Fruit fly (Drosophila melanogaster): ENCODE data around the gene CG43815.

dm6 chr2L:3530186-3530832, 45.7 kb upstream of the CG43815 start, which contains the start of the genes Spindly and IFT57:
- TF ChIP-seq CG12768 (GFP tag; optimal IDR thresholded peaks at IDR 0.05) (no peak), CG33017 (tag; optimal IDR thresholded peaks at IDR 0.05) (no peak), CG11617 (GFP tag; optimal IDR thresholded peaks at IDR 0.05) (no peak), pad (GFP tag; optimal IDR thresholded peaks at IDR 0.05) (no peak), kay (GFP tag; ENCODE audit: borderline replicate concordance) (no peak)

Data from whole organism, adult.